Worm (Caenorhabditis elegans) whole organism, L2 larva: ENCODE data around the gene H10E21.4.

Source experiments
- F13H6.1 ChIP-seq: sonication (generic microtip); optimal IDR thresholded peaks from 2 replicates; lab custom pipeline; 2016; ENCODE audit warnings: missing genetic modification characterization, missing compliant biosample characterization
- aly-2 ChIP-seq: fragments of 150-350 bp; optimal IDR thresholded peaks from 2 replicates; lab custom pipeline; 2014; ENCODE audit warnings: missing biosample characterization, missing genetic modification characterization
- ceh-82 ChIP-seq: fragments of 150-350 bp; optimal IDR thresholded peaks from 2 replicates; lab custom pipeline; 2014; ENCODE audit warnings: missing biosample characterization, missing genetic modification characterization
- dmd-4 ChIP-seq: sonication (generic microtip); optimal IDR thresholded peaks from 2 replicates; lab custom pipeline; 2017; ENCODE audit warnings: missing biosample characterization, missing genetic modification characterization
- elt-1 ChIP-seq: fragments of 150-350 bp; optimal IDR thresholded peaks from 2 replicates; lab custom pipeline; 2014; ENCODE audit warnings: missing biosample characterization, missing genetic modification characterization
- lin-39 ChIP-seq: fragments of 150-350 bp; optimal IDR thresholded peaks from 2 replicates; lab custom pipeline; 2014; ENCODE audit warnings: missing biosample characterization, missing genetic modification reagents, missing genetic modification characterization
- lsy-2 ChIP-seq, 2 experiments: fragments of 150-350 bp in 1 of 2; sonication (generic microtip) in 1 of 2; optimal IDR thresholded peaks; 2 replicates each; lab custom pipeline; 2014 to 2017; ENCODE audit warnings: missing biosample characterization in 2 of 2, missing genetic modification characterization in 2 of 2
- mdl-1 ChIP-seq, 2 experiments: fragments of 150-350 bp in 1 of 2; sonication (generic microtip) in 1 of 2; optimal IDR thresholded peaks; 2 replicates each; lab custom pipeline; 2017; ENCODE audit warnings: missing biosample characterization in 2 of 2, missing genetic modification characterization in 2 of 2
- nhr-11 ChIP-seq: fragments of 150-350 bp; optimal IDR thresholded peaks from 2 replicates; lab custom pipeline; 2014; ENCODE audit warnings: missing biosample characterization, missing genetic modification characterization
- unc-39 ChIP-seq: fragments of 150-350 bp; optimal IDR thresholded peaks from 2 replicates; lab custom pipeline; 2014; ENCODE audit warnings: missing biosample characterization, missing genetic modification characterization

ce11 chrIII:14671-15070 lies 4.8 kb downstream of the H10E21.4 start, which contains the start of gene nhr-80:
- no peak for TF ChIP-seq elt-1 (tag; lab: Kevin White, UChicago)
- TF ChIP-seq lin-39 (tag; lab: Kevin White, UChicago): no peak
- TF ChIP-seq aly-2 (tag; lab: Kevin White, UChicago): no peak
- TF ChIP-seq F13H6.1 (tag; lab: Kevin White, UChicago): no peak
- no peak for TF ChIP-seq dmd-4
- TF ChIP-seq nhr-11 (tag; lab: Kevin White, UChicago): no peak
- no peak for TF ChIP-seq mdl-1 (tag; optimal IDR thresholded peaks at IDR 0.05; lab: Kevin White, UChicago)
- TF ChIP-seq unc-39: no peak
- TF ChIP-seq lsy-2 (tag; optimal IDR thresholded peaks at IDR 0.05; lab: Kevin White, UChicago): no peak
- no peak for TF ChIP-seq ceh-82 (tag; lab: Kevin White, UChicago)
